Fruit fly (Drosophila melanogaster): ENCODE measurements around the gene Cad86C.
A peak's percentile ranks its signal among the peaks of the same experiment; 100 is the strongest.

Cad86C gene

dm6 chr3R:10868427-10868962, 41.6 kb downstream of the Cad86C start, which contains the start of the genes SelR and Tsp86D (continued):
- TF ChIP-seq Hr39 (optimal IDR thresholded peaks at IDR 0.05) (no peak), CG13296 (GFP tag; optimal IDR thresholded peaks at IDR 0.05) (peak; percentile 73), Ada2b (GFP tag; IDR thresholded peaks at IDR 0.05) (no peak), CG10431 (GFP tag; optimal IDR thresholded peaks at IDR 0.05) (peak; percentile 25), HLH3B (GFP tag; IDR thresholded peaks at IDR 0.05) (0 out of 2 replicates have a peak, but pooled peaks have one; percentile 11), CG15073 (GFP tag; optimal IDR thresholded peaks at IDR 0.05) (no peak), slp2 (GFP tag; optimal IDR thresholded peaks at IDR 0.05) (no peak), CG14050 (GFP tag; IDR thresholded peaks at IDR 0.05) (no peak), exex (tag; optimal IDR thresholded peaks at IDR 0.05) (peak; percentile 72), CG14014 (GFP tag; IDR thresholded peaks at IDR 0.05) (no peak), dysf (GFP tag; IDR thresholded peaks at IDR 0.05) (no peak; the same call in 2 of the 3 replicates), seq (GFP tag; IDR thresholded peaks at IDR 0.05) (no peak), her (GFP tag; optimal IDR thresholded peaks at IDR 0.05) (peak; percentile 15), fd3F (GFP tag; optimal IDR thresholded peaks at IDR 0.05) (no peak), CG5245 (GFP tag; optimal IDR thresholded peaks at IDR 0.05) (no peak), CG15011 (GFP tag; optimal IDR thresholded peaks at IDR 0.05) (no peak), CG17612 (GFP tag; IDR thresholded peaks at IDR 0.05) (no peak), E2f1 (GFP tag; IDR thresholded peaks at IDR 0.05) (no peak), Stat92E (GFP tag; optimal IDR thresholded peaks at IDR 0.05) (peak in 1 of 3 experiments; percentile 60), wor (GFP tag; IDR thresholded peaks at IDR 0.05) (no peak), zfh2 (GFP tag; optimal IDR thresholded peaks at IDR 0.05) (no peak), disco-r (GFP tag; optimal IDR thresholded peaks at IDR 0.05) (no peak), CG1832 (GFP tag; optimal IDR thresholded peaks at IDR 0.05) (no peak), CG3838 (GFP tag; optimal IDR thresholded peaks at IDR 0.05) (no peak), z (GFP tag; IDR thresholded peaks at IDR 0.05) (0 out of 3 replicates have a peak, but pooled peaks have one; percentile 8), cg (GFP tag; optimal IDR thresholded peaks at IDR 0.05) (no peak), crp (GFP tag; optimal IDR thresholded peaks at IDR 0.05) (peak; percentile 96 to 100), Hr3 (GFP tag; optimal IDR thresholded peaks at IDR 0.05) (no peak), CG2120 (GFP tag; optimal IDR thresholded peaks at IDR 0.05) (no peak), CG10565 (GFP tag; optimal IDR thresholded peaks at IDR 0.05) (no peak), tio (GFP tag; optimal IDR thresholded peaks at IDR 0.05) (no peak), nmo (GFP tag; optimal IDR thresholded peaks at IDR 0.05) (peak; percentile 72), pita (GFP tag; optimal IDR thresholded peaks at IDR 0.05) (no peak), ssp (GFP tag; IDR thresholded peaks at IDR 0.05) (no peak), CG10267 (tag; optimal IDR thresholded peaks at IDR 0.05) (peak; percentile 57), CG10959 (GFP tag; IDR thresholded peaks at IDR 0.05) (no peak), CG31224 (GFP tag; IDR thresholded peaks at IDR 0.05) (no peak), jing (GFP tag; optimal IDR thresholded peaks at IDR 0.05) (no peak), Med (GFP tag) (peak; percentile 95), klu (GFP tag; IDR thresholded peaks at IDR 0.05) (no peak), bbx (GFP tag; IDR thresholded peaks at IDR 0.05; ENCODE audit: partially characterized antibody) (peak; percentile 68), CG17385 (GFP tag; optimal IDR thresholded peaks at IDR 0.05) (no peak), maf-S (GFP tag; optimal IDR thresholded peaks at IDR 0.05) (no peak), CG8089 (GFP tag; optimal IDR thresholded peaks at IDR 0.05) (no peak), bowl (GFP tag; IDR thresholded peaks at IDR 0.05) (no peak), CG17568 (GFP tag; optimal IDR thresholded peaks at IDR 0.05) (peak; percentile 62), CG7963 (GFP tag; IDR thresholded peaks at IDR 0.05; ENCODE audit: partially characterized antibody) (peak; percentile 25; the same call in 1 of the 3 replicates), Jarid2 (GFP tag; optimal IDR thresholded peaks at IDR 0.05) (peak; percentile 47), eyg (GFP tag; optimal IDR thresholded peaks at IDR 0.05) (no peak), CG13624 (GFP tag; optimal IDR thresholded peaks at IDR 0.05) (peak; percentile 52), CG4360 (GFP tag; IDR thresholded peaks at IDR 0.05) (no peak), ab (GFP tag; optimal IDR thresholded peaks at IDR 0.05) (no peak)
